Fruit fly (Drosophila melanogaster) whole organism, larva: ENCODE measurements around the gene Edc3.

Source experiments
- noc ChIP-seq: fragments of 200-800 bp; sonication (Bioruptor generic); optimal IDR thresholded peaks from 3 replicates; lab custom pipeline; 2019; ENCODE audit warnings: missing biosample characterization, mild to moderate bottlenecking, missing genetic modification characterization, moderate library complexity

Edc3 gene

DNA sequence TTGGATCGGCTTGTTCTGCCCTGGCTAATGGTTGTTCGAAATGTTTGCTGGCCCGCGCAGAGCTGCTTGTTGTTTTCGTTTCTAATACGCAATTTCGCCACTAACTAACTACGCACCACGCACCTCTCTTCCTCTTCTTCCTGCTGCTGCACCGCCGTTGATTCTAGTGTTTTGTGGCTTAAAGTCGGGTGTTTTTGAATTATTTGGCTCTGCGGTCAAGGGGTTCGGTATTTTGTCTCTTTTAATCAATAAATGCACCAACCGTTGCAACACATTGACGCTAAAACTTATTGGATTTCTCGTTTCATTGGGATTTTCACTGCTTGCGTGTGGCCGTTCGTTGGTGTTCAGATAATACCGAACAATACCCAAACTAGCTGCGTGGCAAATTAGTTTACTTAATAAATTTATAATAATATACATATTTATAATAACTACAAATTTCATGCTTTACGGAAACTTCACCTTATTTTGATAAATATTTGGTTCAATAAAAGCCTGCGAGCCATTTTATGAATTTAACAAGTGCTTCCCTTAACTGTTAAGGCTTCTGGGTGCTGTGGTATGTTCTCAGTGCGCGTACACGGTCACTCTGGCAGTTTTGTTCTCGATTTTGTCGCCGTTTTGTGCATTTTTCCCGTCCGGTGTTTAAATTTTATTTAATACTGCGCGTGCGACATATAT is at the start of gene Edc3, which contains the start of gene Nedd4:
Edc3 (minus strand) TSS at position 351 of the 684 bp plus-strand sequence.
Nedd4 (plus strand) TSS at position 571 of the 684 bp plus-strand sequence.
- TF ChIP-seq noc (tag; lab: Kevin White, UChicago) = peak; percentile 11

DNA sequence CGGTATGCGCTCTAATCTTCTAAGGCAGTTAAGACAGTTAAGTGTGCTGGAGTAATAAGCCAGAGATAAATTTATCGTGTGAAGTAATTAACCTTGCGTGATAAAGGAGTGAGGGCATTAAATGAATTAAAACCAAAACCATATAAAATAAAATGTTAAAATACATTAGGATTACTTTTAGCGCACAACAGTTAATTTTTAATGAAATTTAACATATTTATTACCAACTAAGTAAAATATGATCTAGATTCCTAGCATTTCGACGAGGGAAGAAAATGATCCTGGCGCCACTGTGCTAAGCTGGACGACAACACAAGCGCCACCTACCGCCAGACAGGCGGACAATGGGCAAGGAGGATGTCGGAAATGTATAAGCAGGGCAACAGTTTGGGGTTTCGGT is 49.5 kb upstream of the Edc3 start:
- no peak for TF ChIP-seq noc (tag; lab: Kevin White, UChicago)

DNA sequence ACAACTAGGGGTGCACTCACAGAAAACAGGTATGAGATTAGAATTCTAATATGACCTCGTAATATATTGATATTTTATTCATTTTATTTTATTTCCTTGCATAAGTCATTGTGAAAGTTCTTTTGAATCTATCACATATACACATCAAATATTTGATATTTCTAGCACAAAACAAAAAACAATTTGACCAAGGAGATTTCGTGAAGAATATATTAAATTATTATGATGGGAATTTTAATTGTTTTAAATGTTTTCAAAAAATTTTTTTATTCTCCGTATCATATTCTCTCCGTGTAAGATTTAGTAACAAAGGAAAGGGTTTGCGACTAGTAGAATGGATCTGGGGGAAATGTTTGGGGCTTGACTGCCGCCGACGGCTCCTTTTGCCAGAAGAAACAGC is 48.8 kb upstream of the Edc3 start:
- TF ChIP-seq noc (tag; lab: Kevin White, UChicago) = no peak

DNA sequence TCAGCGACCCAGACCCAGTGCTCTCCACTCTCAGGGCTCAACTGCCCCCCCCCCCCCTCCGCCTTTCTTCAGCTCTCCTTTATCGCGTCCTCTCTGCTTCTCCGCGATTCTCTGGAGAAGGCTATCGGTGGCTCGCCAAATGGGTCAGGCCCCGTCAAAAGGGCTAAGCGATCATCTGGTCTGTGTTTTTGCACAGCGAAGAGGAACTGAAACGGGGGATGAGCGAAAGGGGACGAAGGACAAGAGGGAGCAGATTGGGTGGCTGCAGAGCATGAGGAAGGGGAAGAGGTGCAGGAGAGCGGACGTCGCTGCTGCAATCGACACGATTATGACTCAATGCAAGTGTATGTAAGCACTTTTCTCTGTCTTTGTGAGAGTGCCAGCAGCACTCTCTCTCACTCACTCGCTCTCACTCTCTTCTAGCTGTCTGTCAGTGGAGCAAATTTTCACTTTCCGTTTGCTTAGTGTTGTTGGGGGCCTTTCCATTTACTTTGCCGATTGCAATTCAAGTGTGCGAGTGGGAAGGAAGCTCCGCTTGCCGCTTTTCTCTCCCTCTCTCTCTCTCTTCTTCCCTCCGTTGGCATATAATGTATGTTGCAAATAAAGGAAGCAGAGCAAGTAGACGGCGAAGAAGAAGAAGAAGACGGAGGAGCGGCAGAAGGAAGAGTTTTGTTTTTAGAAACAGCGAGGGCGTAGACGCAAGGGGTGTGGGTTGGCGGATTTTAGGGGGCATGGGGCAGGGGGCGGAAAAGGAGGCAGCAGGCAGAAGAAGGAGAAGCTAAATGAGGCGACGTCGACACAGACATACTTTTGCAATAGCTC is 48.1 kb upstream of the Edc3 start:
- TF ChIP-seq noc (tag; lab: Kevin White, UChicago) = no peak

DNA sequence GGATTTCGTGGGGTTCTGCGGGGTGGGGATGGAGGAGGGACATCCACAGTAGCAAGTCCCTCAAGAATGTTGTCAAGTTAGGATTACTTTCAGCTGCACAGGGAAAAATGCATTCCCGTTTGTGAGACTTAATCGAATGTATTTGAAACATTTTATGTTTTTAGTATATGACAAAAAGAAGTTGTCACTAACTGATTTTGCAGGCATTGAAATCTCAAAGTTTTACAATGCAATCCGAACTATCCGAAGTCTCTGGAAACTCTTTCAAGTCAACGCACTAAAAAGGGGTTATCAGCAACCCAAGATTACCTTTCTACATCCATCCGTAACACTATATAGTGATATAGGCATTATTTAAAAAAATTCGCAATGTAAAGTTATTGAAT is 47.2 kb upstream of the Edc3 start:
- TF ChIP-seq noc (tag; lab: Kevin White, UChicago) = no peak

DNA sequence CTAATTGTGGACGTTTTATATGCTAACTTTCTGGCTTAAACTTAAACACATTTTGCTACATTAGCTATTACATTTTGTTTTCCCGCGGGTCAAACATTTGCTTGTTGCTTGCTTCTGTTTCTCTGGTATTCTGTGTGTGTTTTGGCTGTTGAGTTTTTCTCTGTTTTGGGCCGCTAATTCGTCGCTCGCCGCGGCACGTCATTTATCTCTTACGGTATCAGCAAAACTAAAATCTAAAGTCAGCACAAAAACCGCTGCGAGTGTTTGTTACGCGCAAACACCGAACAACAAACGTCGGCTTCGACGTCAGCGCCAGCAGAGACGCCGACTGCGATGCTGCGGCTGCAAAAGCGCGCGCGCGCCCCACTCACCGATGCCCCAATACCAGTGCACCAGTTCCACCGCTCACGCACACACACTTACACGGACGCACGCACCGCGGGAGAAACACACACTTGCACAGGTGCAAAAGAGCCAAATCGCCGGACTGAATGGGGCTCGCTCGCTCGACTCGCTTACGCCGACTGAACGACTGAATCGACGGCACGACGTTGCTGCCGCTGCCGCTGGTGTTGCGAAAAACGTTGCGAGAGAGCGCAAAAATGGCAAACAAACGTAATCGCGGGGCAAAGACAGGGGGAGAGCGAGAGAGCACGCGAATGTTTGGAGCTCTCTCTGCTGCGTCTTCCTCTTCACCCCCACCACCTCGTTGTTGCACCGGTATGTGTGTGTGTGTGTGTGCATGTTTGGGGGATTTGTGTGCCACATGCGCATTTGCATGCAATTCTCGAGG is 46.6 kb upstream of the Edc3 start:
- no peak for TF ChIP-seq noc (tag; lab: Kevin White, UChicago)

DNA sequence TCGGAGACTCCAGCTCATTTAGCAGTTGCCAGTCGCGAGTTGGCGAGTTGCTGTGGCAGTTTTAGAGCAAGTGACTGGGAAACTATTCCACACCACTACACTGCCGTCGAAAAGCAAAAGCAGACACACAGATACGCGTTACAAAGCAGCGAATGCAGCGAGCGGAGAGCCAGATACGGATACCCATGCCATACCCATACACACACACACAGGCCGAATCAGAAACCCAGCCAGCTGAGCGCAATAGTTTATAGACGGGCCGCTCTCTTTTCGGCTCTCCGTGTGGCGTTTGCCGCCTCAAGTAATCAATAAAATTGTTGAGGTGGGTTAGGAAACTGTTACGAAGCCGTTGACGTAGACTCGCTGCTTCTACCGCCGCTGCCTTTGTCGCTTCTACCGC is 44.2 kb upstream of the Edc3 start:
- TF ChIP-seq noc (tag; lab: Kevin White, UChicago) = no peak

DNA sequence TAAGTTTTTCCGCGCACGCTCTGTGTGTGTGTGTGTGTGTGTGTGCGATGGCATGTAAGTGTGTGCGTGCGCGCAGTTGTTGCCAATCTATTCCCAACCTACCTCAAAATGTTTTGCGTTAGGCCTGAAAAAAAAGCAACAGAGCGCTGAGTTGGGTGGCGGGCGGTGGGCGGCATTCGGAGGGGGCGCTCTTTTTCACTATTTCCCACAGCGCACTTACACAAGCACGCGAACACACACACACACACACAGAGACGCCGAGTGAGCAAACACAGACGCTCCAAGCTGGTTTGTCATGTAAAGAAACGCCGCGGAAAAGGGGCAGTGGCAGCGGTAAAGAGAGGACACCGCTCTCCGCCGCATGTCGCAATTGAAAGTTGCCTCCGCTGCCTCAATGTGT is 42.4 kb upstream of the Edc3 start:
- no peak for TF ChIP-seq noc (tag; lab: Kevin White, UChicago)

DNA sequence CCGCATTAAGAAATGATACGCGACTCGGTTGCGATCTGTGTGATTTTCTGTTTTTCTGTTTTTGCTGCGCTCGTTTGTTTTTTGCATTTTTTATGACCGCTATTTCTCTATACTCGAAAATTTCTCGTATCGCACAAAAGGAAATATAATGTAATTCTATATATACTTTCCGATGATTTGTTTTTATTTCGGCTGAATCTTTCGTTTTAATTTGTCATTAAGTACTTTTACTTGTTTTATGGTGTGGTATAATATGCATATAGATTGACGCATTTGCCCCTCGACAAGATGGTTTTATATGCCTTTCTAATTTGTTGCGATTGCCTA is 40.8 kb upstream of the Edc3 start:
- TF ChIP-seq noc (tag; lab: Kevin White, UChicago) = no peak

DNA sequence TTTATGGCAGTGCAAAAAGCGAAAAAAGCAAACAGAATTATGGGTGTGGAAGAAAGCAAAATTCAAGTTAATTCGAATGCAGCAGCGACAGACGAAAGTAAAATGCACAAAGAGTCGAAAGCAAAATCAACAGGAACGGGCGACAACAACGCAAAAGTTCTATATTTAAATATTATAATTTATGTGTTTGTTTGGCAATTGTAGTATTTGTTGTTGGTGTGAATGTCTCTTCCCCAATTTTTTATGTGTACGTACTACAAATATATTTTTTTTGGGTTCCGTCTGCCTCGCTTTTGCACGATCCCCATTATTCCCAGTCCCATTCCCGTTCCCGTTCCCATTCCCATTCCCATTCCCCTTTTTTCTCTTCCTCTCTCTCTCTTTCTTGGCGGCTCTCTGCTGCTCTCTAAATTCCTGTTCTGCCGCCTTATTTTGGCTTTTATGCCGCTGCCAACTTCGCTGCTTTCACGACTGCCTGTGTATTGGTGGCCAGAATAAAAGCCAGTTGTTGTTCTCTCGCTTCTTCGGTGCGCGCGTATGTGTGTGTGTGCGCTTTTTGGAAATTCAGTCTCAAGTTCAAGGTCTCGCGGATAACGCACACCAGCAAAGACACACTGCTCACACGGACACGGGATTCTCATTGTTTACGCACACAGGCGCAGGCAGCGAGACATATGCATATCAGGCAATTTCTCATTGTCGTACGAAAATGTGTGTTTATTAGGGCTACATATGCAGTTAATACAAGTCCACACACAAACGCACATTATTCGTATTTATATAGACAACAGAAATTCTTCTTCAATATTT is 40.3 kb upstream of the Edc3 start:
- TF ChIP-seq noc (tag; lab: Kevin White, UChicago) = peak; percentile 15

DNA sequence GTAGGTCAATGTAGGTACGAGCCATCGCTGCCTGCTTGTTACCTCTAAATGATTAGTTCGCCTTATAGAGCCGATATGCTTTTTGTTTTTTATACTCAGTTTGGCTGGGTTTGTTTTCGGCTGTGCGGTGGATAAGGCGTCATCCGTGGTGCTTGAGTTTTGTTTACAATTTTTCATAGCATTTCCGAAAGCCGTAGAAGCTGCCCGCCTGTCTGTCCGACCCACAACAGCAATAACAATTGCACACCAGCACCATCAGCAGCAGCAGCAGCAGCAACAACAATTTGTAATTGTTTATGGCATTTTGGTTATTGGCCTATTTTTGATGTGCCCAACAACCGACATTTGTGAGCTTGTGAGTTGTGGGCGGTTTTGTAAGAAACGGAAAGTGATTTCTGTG is 39.0 kb upstream of the Edc3 start:
- TF ChIP-seq noc (tag; lab: Kevin White, UChicago) = no peak

DNA sequence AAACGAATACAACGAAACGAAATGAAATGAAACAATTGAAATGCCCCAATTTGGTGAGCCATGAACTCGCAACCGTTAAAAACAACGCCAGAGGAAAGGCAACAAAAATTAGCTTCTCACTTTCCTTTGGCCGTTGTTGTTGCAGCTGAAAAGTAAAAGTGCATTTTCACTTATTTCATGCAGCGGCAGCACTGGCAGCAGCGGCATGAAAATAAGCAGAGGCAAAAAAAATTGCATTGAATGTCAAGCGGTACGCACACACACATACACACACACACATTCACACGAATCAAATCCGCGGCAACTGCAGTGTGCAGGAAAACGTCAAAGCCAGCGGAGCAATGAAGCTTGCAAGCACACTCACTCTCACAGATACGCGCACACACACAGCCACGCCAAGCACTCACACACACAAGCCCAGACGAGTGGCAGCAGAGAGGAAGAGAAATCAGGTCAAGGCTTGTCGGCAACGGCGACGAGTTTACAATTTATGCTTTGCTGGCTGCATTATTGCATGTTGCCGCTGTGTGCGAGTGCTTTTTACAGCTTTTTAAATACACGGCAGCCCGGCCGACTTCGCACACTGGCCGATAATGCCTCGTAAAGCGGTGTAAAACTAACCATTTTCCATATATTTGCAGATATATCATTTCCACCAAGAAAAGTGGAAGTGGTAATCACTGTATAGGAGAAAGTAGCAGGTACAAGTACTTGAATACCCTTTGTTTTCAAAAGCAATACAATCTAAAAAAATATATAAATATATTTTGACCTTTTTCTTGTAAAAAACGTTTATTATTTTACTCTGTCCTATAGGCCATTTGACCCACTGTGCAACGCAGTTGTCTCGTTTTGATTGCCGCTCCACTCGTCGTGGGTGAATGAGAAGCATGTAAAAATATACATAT is 36.9 kb upstream of the Edc3 start:
- TF ChIP-seq noc (tag; lab: Kevin White, UChicago) = no peak

DNA sequence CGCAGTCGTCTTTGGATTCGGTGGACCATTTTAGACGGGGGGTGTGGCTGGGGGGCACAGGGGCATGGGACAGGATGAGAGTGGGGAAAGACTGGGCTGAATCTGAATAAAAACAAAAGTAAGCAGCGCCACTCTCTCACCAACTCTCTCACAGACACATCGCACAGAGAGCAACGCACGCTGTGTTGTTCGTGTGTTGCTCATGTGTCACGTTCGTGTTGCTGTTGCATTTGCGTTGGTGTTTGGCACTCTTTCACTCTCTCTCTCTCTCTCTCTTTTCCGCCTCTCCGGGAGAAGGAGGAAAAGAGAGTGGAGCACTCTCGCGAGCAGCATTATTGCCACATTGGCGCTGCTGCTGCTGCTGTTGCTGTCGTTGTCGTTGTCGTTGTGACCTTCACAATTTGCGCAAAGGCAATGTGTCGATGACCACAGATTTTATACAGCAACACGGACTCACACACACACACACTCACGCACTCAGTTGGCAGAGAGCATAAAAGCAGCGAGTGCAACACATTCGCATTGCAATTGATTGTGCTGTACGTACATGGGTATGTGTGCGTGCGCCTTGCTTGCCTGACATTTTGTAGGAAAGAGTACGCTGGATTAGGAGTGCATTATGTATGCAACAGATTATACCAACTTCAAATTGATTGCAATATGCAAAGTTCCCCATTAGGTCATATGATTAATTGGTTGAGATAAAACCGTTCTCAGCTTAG is 34.0 kb upstream of the Edc3 start:
- no peak for TF ChIP-seq noc (tag; lab: Kevin White, UChicago)

DNA sequence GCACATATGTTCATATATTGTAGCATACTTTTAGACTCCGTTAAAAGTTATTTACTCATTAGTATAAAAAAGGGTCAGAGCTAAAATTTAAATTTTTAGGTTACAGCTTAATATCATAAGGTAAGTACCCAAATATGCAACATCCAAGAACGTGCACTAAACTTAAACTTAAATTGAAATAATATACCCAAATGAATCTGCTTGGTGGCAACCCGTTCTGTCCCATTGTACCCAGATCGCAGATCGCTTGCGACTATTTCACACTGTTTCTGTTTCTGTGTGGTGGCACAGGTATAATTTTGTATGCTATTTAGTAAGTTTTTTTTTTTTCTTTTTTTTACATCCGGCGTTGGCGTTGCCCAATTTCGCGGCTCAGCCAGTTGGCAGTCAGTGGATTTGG is 33.5 kb upstream of the Edc3 start:
- no peak for TF ChIP-seq noc (tag; lab: Kevin White, UChicago)
